Worm (Caenorhabditis elegans): ENCODE results near the gene C13F10.8.

DNA sequence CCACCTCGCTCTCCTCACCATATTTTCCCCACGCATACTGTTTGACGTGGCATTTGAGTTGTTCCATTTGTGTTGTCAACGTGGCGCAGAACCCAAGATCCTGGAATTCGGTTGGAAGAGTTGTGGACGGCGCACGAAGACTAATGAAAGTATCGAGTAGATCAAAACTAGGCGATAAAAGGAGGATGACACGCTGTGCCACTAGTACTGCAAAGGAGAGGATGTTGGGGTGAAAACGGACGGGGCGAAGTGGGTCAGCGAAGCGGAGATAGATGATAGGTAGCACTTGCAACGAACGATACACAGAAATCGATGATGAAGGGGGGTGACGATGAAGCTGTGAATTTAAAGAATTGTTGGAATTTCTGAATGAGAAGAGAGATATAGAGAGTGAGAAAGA, 26.1 kb upstream of the C13F10.8 start, which contains the start of gene C05C8.7:
- TF ChIP-seq nhr-25 (tag; optimal IDR thresholded peaks at IDR 0.05) (no peak), ama-1 (optimal IDR thresholded peaks at IDR 0.05) (no peak), mdl-1 (tag; optimal IDR thresholded peaks at IDR 0.05) (no peak), jun-1 (tag; optimal IDR thresholded peaks at IDR 0.05) (no peak)

Measured in whole organism, L3 larva.